Worm (Caenorhabditis elegans) whole organism, young adult: ENCODE data around the gene cyn-17.

Experiments used
- B0035.1 ChIP-seq: sonication (generic microtip); optimal IDR thresholded peaks from 2 replicates; lab custom pipeline; 2016; ENCODE audit warnings: missing genetic modification characterization, mild to moderate bottlenecking, missing compliant biosample characterization, missing genotype, missing genetic modification reagents
- B0336.3 ChIP-seq: fragments of 200-800 bp; sonication (Bioruptor generic); IDR thresholded peaks from 2 replicates; pipeline ENCODE4 v1.3.6; 2022; ENCODE audit warnings: missing genetic modification characterization, missing compliant biosample characterization
- F33H1.4 ChIP-seq: fragments of 200-800 bp; sonication (Bioruptor generic); IDR thresholded peaks from 2 replicates; pipeline ENCODE4 v1.3.6; 2022; ENCODE audit warnings: missing genetic modification reagents, missing genetic modification characterization, missing compliant biosample characterization
- F49E8.2 ChIP-seq: sonication (generic microtip); optimal IDR thresholded peaks from 3 replicates; lab custom pipeline; 2017; ENCODE audit warnings: missing genetic modification characterization, mild to moderate bottlenecking, missing compliant biosample characterization, antibody characterized with exemption, moderate library complexity; ENCODE audit not compliant: insufficient read depth
- F57C9.4 ChIP-seq: sonication (generic microtip); optimal IDR thresholded peaks from 2 replicates; lab custom pipeline; 2017; ENCODE audit warnings: mild to moderate bottlenecking, missing genetic modification characterization, missing compliant biosample characterization
- K11D2.4 ChIP-seq: fragments of 200-800 bp; sonication (Bioruptor generic); IDR thresholded peaks from 2 replicates; pipeline ENCODE4 v1.3.6; 2022; ENCODE audit warnings: missing genetic modification reagents, missing genetic modification characterization, missing compliant biosample characterization
- Y53F4B.3 ChIP-seq: fragments of 200-800 bp; sonication (Bioruptor generic); IDR thresholded peaks from 2 replicates; pipeline ENCODE4 v1.3.6; 2022; ENCODE audit warnings: missing genetic modification reagents, missing genetic modification characterization, missing compliant biosample characterization
- Y53G8AR.9 ChIP-seq: fragments of 200-800 bp; sonication (Bioruptor generic); conservative IDR thresholded peaks from 2 replicates; pipeline ENCODE4 v1.3.6; 2022; ENCODE audit warnings: missing genetic modification reagents, missing genetic modification characterization, missing compliant biosample characterization
- Y56A3A.18 ChIP-seq: fragments of 200-800 bp; sonication (Bioruptor generic); IDR thresholded peaks from 2 replicates; pipeline ENCODE4 v1.3.6; 2022; ENCODE audit warnings: missing genetic modification reagents, missing genetic modification characterization, missing compliant biosample characterization
- Y95B8A.8 ChIP-seq: fragments of 200-800 bp; sonication (Bioruptor generic); IDR thresholded peaks from 2 replicates; pipeline ENCODE4 v1.3.6; 2022; ENCODE audit warnings: missing genetic modification reagents, missing genetic modification characterization, missing compliant biosample characterization
- akir-1 ChIP-seq: fragments of 200-800 bp; sonication (Bioruptor generic); optimal IDR thresholded peaks from 2 replicates; lab custom pipeline; 2018; ENCODE audit warnings: mild to moderate bottlenecking, missing genetic modification characterization, moderate library complexity, missing compliant biosample characterization
- aptf-3 ChIP-seq: fragments of 200-800 bp; sonication (Bioruptor generic); IDR thresholded peaks from 2 replicates; pipeline ENCODE4 v1.3.6; 2022; ENCODE audit warnings: missing genetic modification characterization, missing compliant biosample characterization
- attf-5 ChIP-seq: fragments of 200-800 bp; sonication (Bioruptor generic); optimal IDR thresholded peaks from 2 replicates; lab custom pipeline; 2018; ENCODE audit warnings: mild to moderate bottlenecking, missing genetic modification characterization, missing compliant biosample characterization
- bed-1 ChIP-seq: fragments of 200-800 bp; sonication (Bioruptor generic); IDR thresholded peaks from 2 replicates; pipeline ENCODE4 v1.3.6; 2022; ENCODE audit warnings: missing genetic modification reagents, missing genetic modification characterization, missing compliant biosample characterization
- cebp-1 ChIP-seq, 2 experiments: fragments of 200-800 bp in 1 of 2; sonication (Bioruptor generic) in 1 of 2; sonication (generic microtip) in 1 of 2; IDR thresholded peaks in 1 of 2; optimal IDR thresholded peaks in 1 of 2; 2 replicates each; pipeline versions ENCODE4 v1.3.6 to Lab custom; 2017 to 2022; ENCODE audit warnings: missing compliant biosample characterization in 2 of 2, missing genetic modification characterization in 2 of 2, mild to moderate bottlenecking in 1 of 2, missing genetic modification reagents in 1 of 2, moderate library complexity in 1 of 2
- ceh-100 ChIP-seq: fragments of 200-800 bp; sonication (Bioruptor generic); IDR thresholded peaks from 2 replicates; pipeline ENCODE4 v1.3.6; 2022; ENCODE audit warnings: missing genetic modification reagents, missing genetic modification characterization, missing compliant biosample characterization
- ceh-58 ChIP-seq: fragments of 200-800 bp; sonication (Bioruptor generic); IDR thresholded peaks from 2 replicates; pipeline ENCODE4 v1.3.6; 2022; ENCODE audit warnings: missing genetic modification characterization, missing compliant biosample characterization
- ceh-91 ChIP-seq: fragments of 200-800 bp; sonication (Bioruptor generic); IDR thresholded peaks from 2 replicates; pipeline ENCODE4 v1.3.6; 2022; ENCODE audit warnings: missing genetic modification reagents, missing genetic modification characterization, missing compliant biosample characterization
- dox-1 ChIP-seq: fragments of 200-800 bp; sonication (Bioruptor generic); IDR thresholded peaks from 2 replicates; pipeline ENCODE4 v1.3.6; 2022; ENCODE audit warnings: missing genetic modification reagents, missing genetic modification characterization, missing compliant biosample characterization
- fkh-3 ChIP-seq: sonication (generic microtip); optimal IDR thresholded peaks from 2 replicates; lab custom pipeline; 2016; ENCODE audit warnings: mild to moderate bottlenecking, missing genetic modification characterization, missing compliant biosample characterization
- hlh-12 ChIP-seq: sonication (generic microtip); optimal IDR thresholded peaks from 2 replicates; lab custom pipeline; 2016; ENCODE audit warnings: missing genetic modification characterization, missing compliant biosample characterization
- hlh-26 ChIP-seq: fragments of 200-800 bp; sonication (Bioruptor generic); conservative IDR thresholded peaks from 2 replicates; pipeline ENCODE4 v1.3.6; 2022; ENCODE audit warnings: missing genetic modification reagents, missing genetic modification characterization, missing compliant biosample characterization
- lag-1 ChIP-seq: fragments of 200-800 bp; sonication (Bioruptor generic); IDR thresholded peaks from 2 replicates; pipeline ENCODE4 v1.3.6; 2022; ENCODE audit warnings: missing genetic modification reagents, missing genetic modification characterization, missing compliant biosample characterization
- let-526 ChIP-seq: fragments of 200-800 bp; sonication (Bioruptor generic); IDR thresholded peaks from 2 replicates; pipeline ENCODE4 v1.3.6; 2022; ENCODE audit warnings: missing genetic modification reagents, missing genetic modification characterization, missing compliant biosample characterization
- let-607 ChIP-seq, 2 experiments: fragments of 200-800 bp in 1 of 2; sonication (Bioruptor generic) in 1 of 2; sonication (generic microtip) in 1 of 2; optimal IDR thresholded peaks; 2 replicates each; lab custom pipeline; 2016 to 2018; ENCODE audit warnings: mild to moderate bottlenecking in 2 of 2, missing compliant biosample characterization in 2 of 2, missing genetic modification characterization in 2 of 2, moderate library complexity in 2 of 2, missing genotype in 1 of 2
- lin-35 ChIP-seq, 3 experiments: fragments of 150-350 bp in 2 of 3; sonication (generic microtip) in 1 of 3; optimal IDR thresholded peaks; 2 replicates each; lab custom pipeline; 2014 to 2018; ENCODE audit warnings: missing biosample characterization in 3 of 3, missing genetic modification characterization in 3 of 3, missing genetic modification reagents in 3 of 3
- lin-40 ChIP-seq: sonication (generic microtip); optimal IDR thresholded peaks from 2 replicates; lab custom pipeline; 2016; ENCODE audit warnings: missing genetic modification characterization, mild to moderate bottlenecking, missing compliant biosample characterization, missing genotype, missing genetic modification reagents
- lin-54 ChIP-seq: fragments of 200-800 bp; sonication (Bioruptor generic); optimal IDR thresholded peaks from 2 replicates; lab custom pipeline; 2018; ENCODE audit warnings: mild to moderate bottlenecking, missing genetic modification characterization, missing compliant biosample characterization
- lir-1 ChIP-seq: fragments of 200-800 bp; sonication (Bioruptor generic); conservative IDR thresholded peaks from 2 replicates; pipeline ENCODE4 v1.3.6; 2022; ENCODE audit warnings: missing genetic modification reagents, missing genetic modification characterization, missing compliant biosample characterization
- madf-3 ChIP-seq: fragments of 200-800 bp; sonication (Bioruptor generic); IDR thresholded peaks from 2 replicates; pipeline ENCODE4 v1.3.6; 2022; ENCODE audit warnings: missing genetic modification reagents, missing genetic modification characterization, missing compliant biosample characterization
- mel-28 ChIP-seq: sonication (generic microtip); optimal IDR thresholded peaks from 2 replicates; lab custom pipeline; 2016; ENCODE audit warnings: borderline replicate concordance, mild to moderate bottlenecking, missing genetic modification characterization, missing compliant biosample characterization
- nfya-1 ChIP-seq: sonication (generic microtip); optimal IDR thresholded peaks from 2 replicates; lab custom pipeline; 2017; ENCODE audit warnings: antibody characterized with exemption, missing compliant biosample characterization, missing genetic modification characterization, borderline replicate concordance; ENCODE audit not compliant: insufficient read depth
- pha-4 ChIP-seq: fragments of 150-350 bp; sonication (generic microtip); optimal IDR thresholded peaks from 2 replicates; lab custom pipeline; 2014; ENCODE audit warnings: missing biosample characterization, missing genetic modification reagents, missing genetic modification characterization
- repo-1 ChIP-seq: sonication (generic microtip); optimal IDR thresholded peaks from 2 replicates; lab custom pipeline; 2017; ENCODE audit warnings: mild to moderate bottlenecking, missing genetic modification characterization, missing compliant biosample characterization
- sdz-38 ChIP-seq: sonication (generic microtip); optimal IDR thresholded peaks from 2 replicates; lab custom pipeline; 2016; ENCODE audit warnings: missing genotype, missing genetic modification characterization, missing compliant biosample characterization
- somi-1 ChIP-seq: fragments of 200-800 bp; sonication (Bioruptor generic); optimal IDR thresholded peaks from 2 replicates; lab custom pipeline; 2018; ENCODE audit warnings: mild to moderate bottlenecking, missing genetic modification characterization, missing compliant biosample characterization
- unc-62 ChIP-seq: fragments of 150-350 bp; optimal IDR thresholded peaks from 2 replicates; lab custom pipeline; 2014; ENCODE audit warnings: missing biosample characterization, missing genetic modification reagents, missing genetic modification characterization
- xnd-1 ChIP-seq: sonication (generic microtip); optimal IDR thresholded peaks from 2 replicates; lab custom pipeline; 2016; ENCODE audit warnings: missing genotype, missing genetic modification reagents, missing genetic modification characterization, missing compliant biosample characterization
- zfh-2 ChIP-seq: fragments of 200-800 bp; sonication (Bioruptor generic); conservative IDR thresholded peaks from 2 replicates; pipeline ENCODE4 v1.3.6; 2022; ENCODE audit warnings: missing genetic modification reagents, missing genetic modification characterization, missing compliant biosample characterization
- ztf-28 ChIP-seq: fragments of 200-800 bp; sonication (Bioruptor generic); IDR thresholded peaks from 2 replicates; pipeline ENCODE4 v1.3.6; 2022; ENCODE audit warnings: missing genetic modification reagents, missing genetic modification characterization, missing compliant biosample characterization
- ztf-3 ChIP-seq: fragments of 200-800 bp; sonication (Bioruptor generic); optimal IDR thresholded peaks from 2 replicates; lab custom pipeline; 2018; ENCODE audit warnings: mild to moderate bottlenecking, missing genetic modification characterization, missing compliant biosample characterization
- ztf-6 ChIP-seq: fragments of 200-800 bp; sonication (Bioruptor generic); IDR thresholded peaks from 2 replicates; pipeline ENCODE4 v1.3.6; 2022; ENCODE audit warnings: missing genetic modification reagents, missing genetic modification characterization, missing compliant biosample characterization

cyn-17 gene

DNA sequence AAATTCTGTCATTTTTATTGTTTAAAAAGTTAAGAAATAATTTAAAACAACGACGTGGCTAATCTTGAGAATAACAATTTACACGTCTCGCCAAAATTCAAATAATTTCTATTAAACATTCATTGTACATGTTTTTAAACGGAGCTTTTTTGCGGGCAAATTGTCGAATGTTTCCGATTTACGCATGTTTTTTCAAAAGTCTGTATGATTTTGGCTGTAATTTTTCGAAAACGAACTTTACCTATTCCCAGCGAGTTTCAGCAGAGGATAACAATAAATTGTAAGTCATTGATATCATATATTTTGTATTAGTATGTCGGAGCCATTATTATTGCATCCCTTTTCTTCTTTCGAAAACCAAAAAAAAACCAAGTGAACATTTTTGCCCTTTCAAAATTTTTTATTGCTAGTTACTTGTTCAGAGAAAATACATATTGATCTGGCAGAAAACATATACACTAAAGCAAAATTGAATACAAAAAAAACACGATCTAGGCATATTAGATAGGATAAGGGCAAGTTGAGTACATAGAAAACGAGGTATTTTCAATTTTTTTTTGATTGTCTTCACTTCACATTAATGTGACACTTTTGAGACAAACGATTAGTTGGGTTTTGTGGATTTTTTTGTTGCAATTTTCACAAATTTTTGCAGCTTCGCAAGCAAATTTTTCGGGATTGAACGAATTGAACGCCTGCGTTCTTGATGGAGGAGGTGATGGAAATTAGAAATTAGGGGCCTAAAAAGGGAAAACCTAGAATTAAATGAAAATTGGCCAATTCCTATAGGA is 39.3 kb downstream of the cyn-17 start, which contains the start of gene F26F12.2 (continued):
- TF ChIP-seq B0336.3 (GFP tag; lab: Robert Waterston, UW) (no peak), Y56A3A.18 (GFP tag; lab: Robert Waterston, UW) (no peak), B0035.1 (tag; lab: Kevin White, UChicago) (no peak), lin-40 (peak; percentile 50), F57C9.4 (tag; lab: Kevin White, UChicago) (peak; percentile 46), hlh-26 (no peak), lin-54 (GFP tag; lab: Kevin White, UChicago) (no peak), let-526 (no peak), dox-1 (GFP tag; lab: Robert Waterston, UW) (no peak), ceh-100 (no peak), Y53F4B.3 (no peak; the same call in 1 of the 2 replicates), F33H1.4 (GFP tag; lab: Robert Waterston, UW) (no peak), Y53G8AR.9 (GFP tag; lab: Robert Waterston, UW) (no peak), lag-1 (GFP tag; lab: Robert Waterston, UW) (no peak), hlh-12 (tag; lab: Kevin White, UChicago) (no peak), unc-62 (no peak), Y95B8A.8 (GFP tag; lab: Robert Waterston, UW) (0 out of 2 replicates have a peak, but pooled peaks have one; percentile 56), cebp-1 (GFP tag; IDR thresholded peaks at IDR 0.05; lab: Robert Waterston, UW) (no peak; the same call in none of the 2 replicates), cebp-1 (tag; optimal IDR thresholded peaks at IDR 0.05; lab: Kevin White, UChicago) (peak; percentile 69), ztf-3 (GFP tag; lab: Kevin White, UChicago) (no peak), pha-4 (no peak), fkh-3 (tag; lab: Kevin White, UChicago) (peak; percentile 26), ztf-28 (peak; percentile 10; the same call in 1 of the 2 replicates), let-607 (tag; optimal IDR thresholded peaks at IDR 0.05; lab: Kevin White, UChicago) (no peak), attf-5 (GFP tag; lab: Kevin White, UChicago) (peak; percentile 43), ztf-6 (no peak), sdz-38 (tag; lab: Kevin White, UChicago) (no peak), repo-1 (tag; lab: Kevin White, UChicago) (peak; percentile 48), xnd-1 (tag; lab: Kevin White, UChicago) (no peak), lir-1 (GFP tag; lab: Robert Waterston, UW) (no peak), nfya-1 (no peak), ceh-58 (GFP tag; lab: Robert Waterston, UW) (no peak), mel-28 (tag; lab: Kevin White, UChicago) (peak; percentile 77), somi-1 (GFP tag; lab: Kevin White, UChicago) (no peak), madf-3 (GFP tag; lab: Robert Waterston, UW) (no peak)
- TF ChIP-seq, all 124 proteins: peak for 17

DNA sequence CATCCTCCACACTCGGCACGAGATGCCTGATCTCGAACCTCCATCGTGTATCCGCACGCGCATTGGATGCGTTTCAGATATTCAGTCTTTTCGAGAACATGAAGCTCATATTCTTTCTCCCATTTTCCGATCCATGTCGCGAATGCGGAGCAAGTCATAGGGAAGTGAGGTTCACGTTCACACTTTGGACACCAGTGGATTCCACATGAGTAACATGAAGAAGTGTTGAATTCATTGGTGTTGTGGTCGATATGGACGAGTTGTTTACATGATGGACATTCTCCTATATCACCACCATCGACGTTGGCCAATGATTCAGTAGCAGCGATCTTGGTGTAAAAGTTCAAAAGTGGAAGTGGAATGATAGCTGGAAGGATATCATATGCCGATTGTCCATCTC is 41.5 kb downstream of the cyn-17 start:
- TF ChIP-seq akir-1 (GFP tag; lab: Kevin White, UChicago), result peak; percentile 58
- TF ChIP-seq Y53F4B.3, result no peak
- TF ChIP-seq mel-28 (tag; lab: Kevin White, UChicago), result peak; percentile 1
- TF ChIP-seq lin-35 (GFP tag; optimal IDR thresholded peaks at IDR 0.05; lab: Kevin White, UChicago), result peak in 1 of 3 experiments; percentile 10
- peak; percentile 18; the same call in 1 of the 2 replicates for TF ChIP-seq K11D2.4 (GFP tag; lab: Robert Waterston, UW)
- TF ChIP-seq zfh-2 (GFP tag; lab: Robert Waterston, UW), result peak; percentile 4; the same call in 1 of the 2 replicates
- no peak for TF ChIP-seq ceh-91
- TF ChIP-seq F49E8.2 (tag; lab: Kevin White, UChicago), result no peak
- TF ChIP-seq let-526, result no peak
- TF ChIP-seq bed-1 (GFP tag; lab: Robert Waterston, UW), result no peak
- no peak for TF ChIP-seq aptf-3 (GFP tag; lab: Robert Waterston, UW)
- no peak for TF ChIP-seq cebp-1 (GFP tag; IDR thresholded peaks at IDR 0.05; lab: Robert Waterston, UW)
- no peak for TF ChIP-seq cebp-1 (tag; optimal IDR thresholded peaks at IDR 0.05; lab: Kevin White, UChicago)
